Fruit fly (Drosophila melanogaster) Kc167 (cell line): ENCODE data around the gene CG1927.

Experiments used
- Myc ChIP-seq: fragments of >200 bp; optimal IDR thresholded peaks from 2 replicates; lab custom pipeline; 2017; ENCODE audit warnings: missing external identifiers
- Sin3A ChIP-seq: fragments of >200 bp; optimal IDR thresholded peaks from 2 replicates; lab custom pipeline; 2018; ENCODE audit warnings: missing external identifiers
- h ChIP-seq: fragments of >200 bp; optimal IDR thresholded peaks from 3 replicates; lab custom pipeline; 2018; ENCODE audit warnings: missing external identifiers
- insv ChIP-seq: fragments of >200 bp; optimal IDR thresholded peaks from 3 replicates; lab custom pipeline; 2018; ENCODE audit warnings: missing external identifiers
- psq ChIP-seq: fragments of >200 bp; optimal IDR thresholded peaks from 2 replicates; lab custom pipeline; 2017; ENCODE audit warnings: missing external identifiers
- ttk ChIP-seq: sonication (Bioruptor generic); optimal IDR thresholded peaks from 2 replicates; lab custom pipeline; 2017; ENCODE audit warnings: missing external identifiers

Gene CG1927

dm6 chr3L:1969539-1970337, at the start of gene CG1927:
TSS of gene CG1927 (minus strand) at chr3L:1970079.
- no peak for TF ChIP-seq Sin3A (lab: Kevin White, UChicago)
- TF ChIP-seq Myc (lab: Kevin White, UChicago): no peak
- TF ChIP-seq ttk (lab: Kevin White, UChicago): no peak
- no peak for TF ChIP-seq insv
- TF ChIP-seq psq (lab: Kevin White, UChicago): no peak
- TF ChIP-seq h (lab: Kevin White, UChicago): no peak

DNA sequence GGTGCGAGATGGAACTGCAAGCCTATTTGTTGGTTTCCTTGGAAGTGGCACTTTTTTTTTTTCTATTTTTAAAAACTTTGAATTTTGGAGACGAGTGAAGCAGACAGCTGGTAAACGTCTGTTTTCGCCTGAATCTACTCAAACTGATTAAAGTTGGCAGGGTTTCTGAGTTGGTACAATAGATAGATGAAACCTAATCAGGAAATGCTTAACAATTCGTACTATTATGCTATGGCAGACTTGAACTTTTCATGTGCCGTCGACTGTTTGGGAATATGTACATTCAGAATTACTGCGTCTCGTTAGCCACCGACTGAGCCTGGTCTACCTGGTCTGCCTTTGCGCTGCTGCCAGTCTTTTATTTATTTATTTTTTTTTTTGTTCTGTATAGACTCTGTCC, 35.7 kb upstream of the CG1927 start, which contains the start of gene CG42841:
CG42841 (minus strand) TSS at position 101 of the 400 bp plus-strand sequence.
- TF ChIP-seq psq (lab: Kevin White, UChicago) (no peak), Sin3A (lab: Kevin White, UChicago) (no peak), insv (no peak), Myc (lab: Kevin White, UChicago) (no peak), ttk (lab: Kevin White, UChicago) (no peak), h (lab: Kevin White, UChicago) (no peak)

dm6 chr3L:2004732-2005131, 34.9 kb upstream of the CG1927 start:
- no peak for TF ChIP-seq ttk (lab: Kevin White, UChicago)

- TF ChIP-seq h (lab: Kevin White, UChicago): no peak
- no peak for TF ChIP-seq ttk (lab: Kevin White, UChicago)
- TF ChIP-seq psq (lab: Kevin White, UChicago): no peak
- no peak for TF ChIP-seq Sin3A (lab: Kevin White, UChicago)
- TF ChIP-seq Myc (lab: Kevin White, UChicago): no peak
- no peak for TF ChIP-seq insv
These were observed 15.5 kb upstream of the CG1927 start for dm6 chr3L:1985406-1985805.

dm6 chr3L:1976760-1977159, 6.9 kb upstream of the CG1927 start:
- TF ChIP-seq insv: no peak
- no peak for TF ChIP-seq psq (lab: Kevin White, UChicago)
- no peak for TF ChIP-seq Myc (lab: Kevin White, UChicago)
- no peak for TF ChIP-seq h (lab: Kevin White, UChicago)
- no peak for TF ChIP-seq ttk (lab: Kevin White, UChicago)
- TF ChIP-seq Sin3A (lab: Kevin White, UChicago): no peak

dm6 chr3L:1971103-1971742, 1.3 kb upstream of the CG1927 start, which contains the start of the genes CG11815 and acs:
TSS of gene CG11815 (minus strand) at chr3L:1971200.
TSS of gene acs (plus strand) at chr3L:1971638.
- TF ChIP-seq ttk (lab: Kevin White, UChicago) (no peak), Myc (lab: Kevin White, UChicago) (no peak), h (lab: Kevin White, UChicago) (no peak)

DNA sequence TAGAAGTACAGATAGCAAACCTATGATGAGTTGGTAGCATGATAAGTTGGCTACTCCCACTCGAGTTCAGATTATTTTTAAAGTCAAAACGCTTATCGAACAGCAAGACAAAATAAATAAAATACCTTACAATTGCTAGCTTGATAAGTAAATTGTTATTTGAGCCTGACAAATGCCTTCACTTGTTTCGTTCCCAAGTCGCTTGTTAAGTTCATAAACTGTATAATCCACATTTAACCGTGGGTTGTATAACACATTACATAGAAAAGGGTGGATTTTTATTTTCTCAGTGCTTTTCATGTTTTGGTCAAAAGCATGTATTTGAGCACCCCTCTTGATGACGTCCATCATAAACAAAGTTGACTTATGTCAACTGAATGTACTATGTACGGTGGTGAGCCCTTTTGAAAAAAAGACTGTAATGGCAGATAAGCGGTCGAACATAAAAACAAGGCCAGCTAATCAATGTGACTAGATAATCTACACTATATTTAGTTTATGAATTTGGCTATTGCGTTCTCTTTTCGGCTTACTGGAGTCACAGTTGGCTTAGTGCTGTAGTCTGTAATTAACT, 987 bp downstream of the CG1927 start:
- TF ChIP-seq psq (lab: Kevin White, UChicago) (no peak), h (lab: Kevin White, UChicago) (no peak), insv (no peak), Sin3A (lab: Kevin White, UChicago) (no peak), ttk (lab: Kevin White, UChicago) (no peak)

- no peak for TF ChIP-seq ttk (lab: Kevin White, UChicago)
- no peak for TF ChIP-seq Myc (lab: Kevin White, UChicago)
- no peak for TF ChIP-seq Sin3A (lab: Kevin White, UChicago)
- no peak for TF ChIP-seq psq (lab: Kevin White, UChicago)
- TF ChIP-seq insv: no peak
- no peak for TF ChIP-seq h (lab: Kevin White, UChicago)
These were observed 1.5 kb downstream of the CG1927 start for dm6 chr3L:1968401-1968800.

dm6 chr3L:1967452-1968310, 2.2 kb downstream of the CG1927 start:
- TF ChIP-seq psq (lab: Kevin White, UChicago) (no peak), Sin3A (lab: Kevin White, UChicago) (no peak), h (lab: Kevin White, UChicago) (no peak), Myc (lab: Kevin White, UChicago) (no peak), ttk (lab: Kevin White, UChicago) (no peak), insv (no peak)

DNA sequence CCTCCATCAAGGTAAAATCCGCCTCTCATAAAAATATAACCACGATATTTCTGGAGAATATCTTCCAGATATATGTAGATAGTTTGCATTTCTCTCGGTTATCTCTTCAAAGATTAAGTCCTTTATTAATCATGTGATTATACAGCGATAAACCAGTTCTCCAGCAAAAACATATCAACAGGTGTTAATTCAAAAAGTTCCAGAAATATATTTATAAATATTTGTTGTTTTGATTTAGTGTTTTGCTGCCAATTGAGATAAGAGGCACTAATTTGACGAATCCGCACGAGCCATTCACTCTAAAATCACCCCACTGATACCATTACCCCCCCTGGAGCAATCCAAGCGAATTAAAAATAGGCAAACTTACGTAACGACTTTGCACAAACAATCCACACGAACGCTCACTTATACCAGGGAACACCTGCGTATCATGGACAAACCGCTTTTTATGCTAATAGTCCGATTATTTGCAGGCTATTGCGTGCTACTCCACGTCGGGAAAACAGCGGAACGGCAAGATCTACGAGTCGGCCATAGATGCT, 5.2 kb downstream of the CG1927 start:
- no peak for TF ChIP-seq Myc (lab: Kevin White, UChicago)
- no peak for TF ChIP-seq Sin3A (lab: Kevin White, UChicago)
- no peak for TF ChIP-seq ttk (lab: Kevin White, UChicago)
- no peak for TF ChIP-seq psq (lab: Kevin White, UChicago)
- no peak for TF ChIP-seq h (lab: Kevin White, UChicago)
- no peak for TF ChIP-seq insv

dm6 chr3L:1964099-1964498, 5.8 kb downstream of the CG1927 start, which contains the start of gene mv:
TSS of gene mv (minus strand) at chr3L:1964178.
- TF ChIP-seq Sin3A (lab: Kevin White, UChicago) (no peak), insv (no peak), psq (lab: Kevin White, UChicago) (no peak)
